Worm (Caenorhabditis elegans) whole organism, young adult: ENCODE data around the gene T05C1.1.
A peak's percentile ranks its signal among the peaks of the same experiment; 100 is the strongest.

Experiments used
- B0336.3 ChIP-seq: fragments of 200-800 bp; sonication (Bioruptor generic); IDR thresholded peaks from 2 replicates; pipeline ENCODE4 v1.3.6; 2022; ENCODE audit warnings: missing genetic modification characterization, missing compliant biosample characterization
- C06A6.2 ChIP-seq: fragments of 200-800 bp; sonication (Bioruptor generic); conservative IDR thresholded peaks from 2 replicates; pipeline ENCODE4 v1.3.6; 2022; ENCODE audit warnings: missing genetic modification characterization, missing compliant biosample characterization
- F10E7.11 ChIP-seq: sonication (generic microtip); optimal IDR thresholded peaks from 2 replicates; lab custom pipeline; 2017; ENCODE audit warnings: mild to moderate bottlenecking, missing genetic modification characterization, moderate library complexity, missing compliant biosample characterization
- F23B12.7 ChIP-seq: sonication (generic microtip); optimal IDR thresholded peaks from 2 replicates; lab custom pipeline; 2017; ENCODE audit warnings: missing genetic modification characterization, mild to moderate bottlenecking, missing compliant biosample characterization, antibody characterized with exemption, moderate library complexity; ENCODE audit not compliant: insufficient read depth
- F39B2.1 ChIP-seq: fragments of 200-800 bp; sonication (Bioruptor generic); IDR thresholded peaks from 2 replicates; pipeline ENCODE4 v1.3.6; 2022; ENCODE audit warnings: missing genetic modification reagents, missing genetic modification characterization, missing compliant biosample characterization
- F57C9.4 ChIP-seq: sonication (generic microtip); optimal IDR thresholded peaks from 2 replicates; lab custom pipeline; 2017; ENCODE audit warnings: mild to moderate bottlenecking, missing genetic modification characterization, missing compliant biosample characterization
- K12H6.12 ChIP-seq: fragments of 200-800 bp; sonication (Bioruptor generic); optimal IDR thresholded peaks from 2 replicates; lab custom pipeline; 2018; ENCODE audit warnings: mild to moderate bottlenecking, missing genetic modification characterization, missing compliant biosample characterization
- Y53G8AR.9 ChIP-seq: fragments of 200-800 bp; sonication (Bioruptor generic); conservative IDR thresholded peaks from 2 replicates; pipeline ENCODE4 v1.3.6; 2022; ENCODE audit warnings: missing genetic modification reagents, missing genetic modification characterization, missing compliant biosample characterization
- Y67H2A.10 ChIP-seq: fragments of 200-800 bp; sonication (Bioruptor generic); conservative IDR thresholded peaks from 2 replicates; pipeline ENCODE4 v1.3.6; 2022; ENCODE audit warnings: missing genetic modification reagents, missing genetic modification characterization, missing compliant biosample characterization
- ZK185.1 ChIP-seq: sonication (generic microtip); optimal IDR thresholded peaks from 2 replicates; lab custom pipeline; 2016; ENCODE audit warnings: mild to moderate bottlenecking, missing genetic modification characterization, missing compliant biosample characterization; ENCODE audit not compliant: poor library complexity, severe bottlenecking
- akir-1 ChIP-seq: fragments of 200-800 bp; sonication (Bioruptor generic); optimal IDR thresholded peaks from 2 replicates; lab custom pipeline; 2018; ENCODE audit warnings: mild to moderate bottlenecking, missing genetic modification characterization, moderate library complexity, missing compliant biosample characterization
- ama-1 ChIP-seq, 3 experiments: fragments of 150-350 bp in 1 of 3; sonication (generic microtip) in 2 of 3; optimal IDR thresholded peaks; 2 replicates each; lab custom pipeline; 2014 to 2018; ENCODE audit warnings: missing biosample characterization in 2 of 3, missing genetic modification characterization in 2 of 3, missing genetic modification reagents in 2 of 3
- attf-5 ChIP-seq: fragments of 200-800 bp; sonication (Bioruptor generic); optimal IDR thresholded peaks from 2 replicates; lab custom pipeline; 2018; ENCODE audit warnings: mild to moderate bottlenecking, missing genetic modification characterization, missing compliant biosample characterization
- attf-6 ChIP-seq: fragments of 200-800 bp; sonication (Bioruptor generic); IDR thresholded peaks from 2 replicates; pipeline ENCODE4 v1.3.6; 2022; ENCODE audit warnings: missing genetic modification reagents, missing genetic modification characterization, missing compliant biosample characterization
- cebp-1 ChIP-seq, 2 experiments: fragments of 200-800 bp in 1 of 2; sonication (Bioruptor generic) in 1 of 2; sonication (generic microtip) in 1 of 2; IDR thresholded peaks in 1 of 2; optimal IDR thresholded peaks in 1 of 2; 2 replicates each; pipeline versions ENCODE4 v1.3.6 to Lab custom; 2017 to 2022; ENCODE audit warnings: missing compliant biosample characterization in 2 of 2, missing genetic modification characterization in 2 of 2, mild to moderate bottlenecking in 1 of 2, missing genetic modification reagents in 1 of 2, moderate library complexity in 1 of 2
- cebp-2 ChIP-seq: fragments of 200-800 bp; sonication (Bioruptor generic); IDR thresholded peaks from 2 replicates; pipeline ENCODE4 v1.3.6; 2022; ENCODE audit warnings: missing genetic modification characterization, missing compliant biosample characterization
- ceh-58 ChIP-seq: fragments of 200-800 bp; sonication (Bioruptor generic); IDR thresholded peaks from 2 replicates; pipeline ENCODE4 v1.3.6; 2022; ENCODE audit warnings: missing genetic modification characterization, missing compliant biosample characterization
- dox-1 ChIP-seq: fragments of 200-800 bp; sonication (Bioruptor generic); IDR thresholded peaks from 2 replicates; pipeline ENCODE4 v1.3.6; 2022; ENCODE audit warnings: missing genetic modification reagents, missing genetic modification characterization, missing compliant biosample characterization
- dpff-1 ChIP-seq: sonication (generic microtip); optimal IDR thresholded peaks from 2 replicates; lab custom pipeline; 2017; ENCODE audit warnings: mild to moderate bottlenecking, missing genetic modification characterization, missing compliant biosample characterization
- egl-18 ChIP-seq: fragments of 200-800 bp; sonication (Bioruptor generic); IDR thresholded peaks from 2 replicates; pipeline ENCODE4 v1.3.6; 2022; ENCODE audit warnings: missing genetic modification reagents, missing genetic modification characterization, missing compliant biosample characterization
- egrh-3 ChIP-seq: fragments of 200-800 bp; sonication (Bioruptor generic); IDR thresholded peaks from 2 replicates; pipeline ENCODE4 v1.3.6; 2022; ENCODE audit warnings: missing genetic modification reagents, missing genetic modification characterization, missing compliant biosample characterization
- fkh-3 ChIP-seq: sonication (generic microtip); optimal IDR thresholded peaks from 2 replicates; lab custom pipeline; 2016; ENCODE audit warnings: mild to moderate bottlenecking, missing genetic modification characterization, missing compliant biosample characterization
- him-1 ChIP-seq: sonication (generic microtip); optimal IDR thresholded peaks from 2 replicates; lab custom pipeline; 2016; ENCODE audit warnings: missing genotype, missing genetic modification reagents, missing genetic modification characterization, missing compliant biosample characterization
- hlh-26 ChIP-seq: fragments of 200-800 bp; sonication (Bioruptor generic); conservative IDR thresholded peaks from 2 replicates; pipeline ENCODE4 v1.3.6; 2022; ENCODE audit warnings: missing genetic modification reagents, missing genetic modification characterization, missing compliant biosample characterization
- hmg-1.2 ChIP-seq: fragments of 200-800 bp; sonication (Bioruptor generic); IDR thresholded peaks from 2 replicates; pipeline ENCODE4 v1.3.6; 2022; ENCODE audit warnings: missing genetic modification reagents, missing genetic modification characterization, missing compliant biosample characterization
- lin-35 ChIP-seq, 3 experiments: fragments of 150-350 bp in 2 of 3; sonication (generic microtip) in 1 of 3; optimal IDR thresholded peaks; 2 replicates each; lab custom pipeline; 2014 to 2018; ENCODE audit warnings: missing biosample characterization in 3 of 3, missing genetic modification characterization in 3 of 3, missing genetic modification reagents in 3 of 3
- lsy-27 ChIP-seq: sonication (generic microtip); optimal IDR thresholded peaks from 2 replicates; lab custom pipeline; 2017; ENCODE audit warnings: missing genetic modification characterization, mild to moderate bottlenecking, missing compliant biosample characterization, antibody characterized with exemption, missing genotype, borderline replicate concordance; ENCODE audit not compliant: insufficient read depth
- madf-10 ChIP-seq: sonication (generic microtip); optimal IDR thresholded peaks from 2 replicates; lab custom pipeline; 2016; ENCODE audit warnings: mild to moderate bottlenecking, missing genetic modification characterization, missing compliant biosample characterization
- nfya-1 ChIP-seq: sonication (generic microtip); optimal IDR thresholded peaks from 2 replicates; lab custom pipeline; 2017; ENCODE audit warnings: antibody characterized with exemption, missing compliant biosample characterization, missing genetic modification characterization, borderline replicate concordance; ENCODE audit not compliant: insufficient read depth
- nfyb-1 ChIP-seq: fragments of 200-800 bp; sonication (Bioruptor generic); IDR thresholded peaks from 2 replicates; pipeline ENCODE4 v1.3.6; 2022; ENCODE audit warnings: missing genetic modification reagents, missing genetic modification characterization, missing compliant biosample characterization
- nhr-120 ChIP-seq: fragments of 200-800 bp; sonication (Bioruptor generic); IDR thresholded peaks from 2 replicates; pipeline ENCODE4 v1.3.6; 2022; ENCODE audit warnings: missing genetic modification characterization, missing compliant biosample characterization
- nhr-80 ChIP-seq: sonication (generic microtip); optimal IDR thresholded peaks from 2 replicates; lab custom pipeline; 2016; ENCODE audit warnings: missing genetic modification characterization, missing compliant biosample characterization
- nhr-90 ChIP-seq: sonication (generic microtip); optimal IDR thresholded peaks from 2 replicates; lab custom pipeline; 2016; ENCODE audit warnings: missing genotype, mild to moderate bottlenecking, missing genetic modification characterization, missing compliant biosample characterization
- pha-4 ChIP-seq: fragments of 150-350 bp; sonication (generic microtip); optimal IDR thresholded peaks from 2 replicates; lab custom pipeline; 2014; ENCODE audit warnings: missing biosample characterization, missing genetic modification reagents, missing genetic modification characterization
- rcor-1 ChIP-seq: fragments of 200-800 bp; sonication (Bioruptor generic); IDR thresholded peaks from 2 replicates; pipeline ENCODE4 v1.3.6; 2022; ENCODE audit warnings: missing genetic modification reagents, missing genetic modification characterization, missing compliant biosample characterization
- rpc-1 ChIP-seq, 2 experiments: fragments of 150-350 bp in 1 of 2; sonication (generic microtip) in 1 of 2; optimal IDR thresholded peaks; 2 replicates each; lab custom pipeline; 2014 to 2018; ENCODE audit warnings: missing biosample characterization in 1 of 2, missing genetic modification characterization in 1 of 2, missing genetic modification reagents in 1 of 2, missing genotype in 1 of 2
- snpc-4 ChIP-seq, 5 experiments: fragments of 150-350 bp in 1 of 5; sonication (generic microtip) in 4 of 5; optimal IDR thresholded peaks; 2 replicates each; lab custom pipeline; 2014 to 2018; ENCODE audit warnings: missing genetic modification characterization in 5 of 5, missing biosample characterization in 3 of 5, antibody characterized with exemption in 2 of 5, mild to moderate bottlenecking in 2 of 5, missing compliant biosample characterization in 2 of 5, missing genotype in 2 of 5, moderate library complexity in 2 of 5, missing genetic modification reagents in 1 of 5
- somi-1 ChIP-seq: fragments of 200-800 bp; sonication (Bioruptor generic); optimal IDR thresholded peaks from 2 replicates; lab custom pipeline; 2018; ENCODE audit warnings: mild to moderate bottlenecking, missing genetic modification characterization, missing compliant biosample characterization
- xnd-1 ChIP-seq: sonication (generic microtip); optimal IDR thresholded peaks from 2 replicates; lab custom pipeline; 2016; ENCODE audit warnings: missing genotype, missing genetic modification reagents, missing genetic modification characterization, missing compliant biosample characterization
- zim-3 ChIP-seq: sonication (generic microtip); optimal IDR thresholded peaks from 2 replicates; lab custom pipeline; 2017; ENCODE audit warnings: mild to moderate bottlenecking, missing genetic modification characterization, moderate library complexity, missing compliant biosample characterization

Gene T05C1.1

ce11 chrII:4462842-4463241 is 15.6 kb upstream of the T05C1.1 start:
- TF ChIP-seq B0336.3 (GFP tag; lab: Robert Waterston, UW) (no peak), hlh-26 (GFP tag; lab: Robert Waterston, UW) (no peak), C06A6.2 (no peak), attf-6 (no peak), cebp-2 (GFP tag; lab: Robert Waterston, UW) (no peak), somi-1 (GFP tag; lab: Kevin White, UChicago) (no peak), egrh-3 (GFP tag; lab: Robert Waterston, UW) (no peak), fkh-3 (no peak), nhr-90 (tag; lab: Kevin White, UChicago) (no peak), rcor-1 (GFP tag; lab: Robert Waterston, UW) (no peak), lsy-27 (tag; lab: Kevin White, UChicago) (no peak), ZK185.1 (tag; lab: Kevin White, UChicago) (no peak), egl-18 (GFP tag; lab: Robert Waterston, UW) (no peak)

ce11 chrII:4467869-4468268 is 10.5 kb upstream of the T05C1.1 start, which contains the start of gene W06B4.2:
Gene W06B4.2, plus strand, starts transcription at chrII:4468169.
- TF ChIP-seq nhr-120 (no peak), akir-1 (GFP tag; lab: Kevin White, UChicago) (no peak), dpff-1 (tag; lab: Kevin White, UChicago) (no peak), zim-3 (tag; lab: Kevin White, UChicago) (no peak), F39B2.1 (GFP tag; lab: Robert Waterston, UW) (no peak), F10E7.11 (tag; lab: Kevin White, UChicago) (no peak), F57C9.4 (tag; lab: Kevin White, UChicago) (no peak), snpc-4 (GFP tag; optimal IDR thresholded peaks at IDR 0.05; lab: Kevin White, UChicago) (no peak), snpc-4 (tag; optimal IDR thresholded peaks at IDR 0.05; lab: Kevin White, UChicago) (no peak), Y53G8AR.9 (no peak), rcor-1 (GFP tag; lab: Robert Waterston, UW) (no peak)
- TF ChIP-seq, all 124 proteins: peak for 0

ce11 chrII:4468897-4469459 is 9.4 kb upstream of the T05C1.1 start:
- TF ChIP-seq cebp-1 (GFP tag; IDR thresholded peaks at IDR 0.05; lab: Robert Waterston, UW) (no peak), cebp-1 (tag; optimal IDR thresholded peaks at IDR 0.05; lab: Kevin White, UChicago) (peak; percentile 19), hmg-1.2 (GFP tag; lab: Robert Waterston, UW) (peak; percentile 38; the same call in 1 of the 2 replicates), rpc-1 (optimal IDR thresholded peaks at IDR 0.05; lab: Kevin White, UChicago) (no peak), rpc-1 (tag; optimal IDR thresholded peaks at IDR 0.05; lab: Kevin White, UChicago) (no peak), Y67H2A.10 (GFP tag; lab: Robert Waterston, UW) (no peak), dox-1 (GFP tag; lab: Robert Waterston, UW) (peak; percentile 22; the same call in 1 of the 2 replicates), nfyb-1 (no peak), attf-5 (peak; percentile 4), nhr-80 (peak; percentile 77)

- TF ChIP-seq snpc-4 (GFP tag; optimal IDR thresholded peaks at IDR 0.05; lab: Kevin White, UChicago) (peak; percentile 3), snpc-4 (tag; optimal IDR thresholded peaks at IDR 0.05; lab: Kevin White, UChicago) (no peak), nfya-1 (no peak), F23B12.7 (tag; lab: Kevin White, UChicago) (no peak), K12H6.12 (tag; lab: Kevin White, UChicago) (no peak), egl-18 (GFP tag; lab: Robert Waterston, UW) (no peak), cebp-2 (GFP tag; lab: Robert Waterston, UW) (no peak), pha-4 (tag; lab: Kevin White, UChicago) (no peak), lin-35 (GFP tag; optimal IDR thresholded peaks at IDR 0.05; lab: Kevin White, UChicago) (peak in 1 of 3 experiments; percentile 50), him-1 (tag; lab: Kevin White, UChicago) (peak; percentile 34), madf-10 (no peak), xnd-1 (tag; lab: Kevin White, UChicago) (peak; percentile 83), ceh-58 (GFP tag; lab: Robert Waterston, UW) (no peak), ama-1 (optimal IDR thresholded peaks at IDR 0.05; lab: Kevin White, UChicago) (no peak), ama-1 (GFP tag; optimal IDR thresholded peaks at IDR 0.05; lab: Kevin White, UChicago) (no peak)
Measured at ce11 chrII:4470972-4471645, 7.3 kb upstream of the T05C1.1 start, which contains the start of gene W06B4.1. Gene W06B4.1, plus strand, starts transcription at chrII:4471595.
